Fruit fly (Drosophila melanogaster) whole organism, pupa: Measurements from ENCODE around the gene rho-6.

Experiments
- CG34367 ChIP-seq: fragments of 200-800 bp; sonication (Bioruptor generic); optimal IDR thresholded peaks from 2 replicates; lab custom pipeline; 2018; ENCODE audit warnings: missing biosample characterization, mild to moderate bottlenecking, missing genetic modification characterization
- CG4496 ChIP-seq: fragments of 200-800 bp; sonication (Bioruptor generic); IDR thresholded peaks from 3 replicates; pipeline ENCODE4 v1.3.6; 2022; ENCODE audit warnings: missing biosample characterization, missing genetic modification characterization
- CG8159 ChIP-seq: fragments of 200-800 bp; sonication (Bioruptor generic); optimal IDR thresholded peaks from 3 replicates; lab custom pipeline; 2018; ENCODE audit warnings: missing biosample characterization, mild to moderate bottlenecking, missing genetic modification characterization, moderate library complexity
- D1 ChIP-seq: fragments of 200-800 bp; sonication (Bioruptor generic); optimal IDR thresholded peaks from 2 replicates; lab custom pipeline; 2018; ENCODE audit warnings: missing biosample characterization, mild to moderate bottlenecking, missing genetic modification characterization, moderate library complexity
- fd96Ca ChIP-seq: fragments of 200-800 bp; sonication (Bioruptor generic); IDR thresholded peaks from 3 replicates; pipeline ENCODE4 v1.3.6; 2022; ENCODE audit warnings: missing biosample characterization, missing genetic modification characterization

dm6 chr2L:12103231-12104210 is 29.7 kb downstream of the rho-6 start, which contains the start of the genes Patsas and ThrRS:
- TF ChIP-seq CG4496 (GFP tag; lab: Robert Waterston, UW) = peak; percentile 92
- no peak for TF ChIP-seq D1 (tag; lab: Kevin White, UChicago)
- TF ChIP-seq CG8159 (tag; lab: Kevin White, UChicago) = peak; percentile 82
- TF ChIP-seq fd96Ca (GFP tag; lab: Robert Waterston, UW) = peak; percentile 38; the same call in 2 of the 3 replicates
- TF ChIP-seq CG34367 (tag; lab: Kevin White, UChicago) = peak; percentile 74
